Worm (Caenorhabditis elegans): ENCODE measurements around the gene ndub-11.

ndub-11 gene

DNA sequence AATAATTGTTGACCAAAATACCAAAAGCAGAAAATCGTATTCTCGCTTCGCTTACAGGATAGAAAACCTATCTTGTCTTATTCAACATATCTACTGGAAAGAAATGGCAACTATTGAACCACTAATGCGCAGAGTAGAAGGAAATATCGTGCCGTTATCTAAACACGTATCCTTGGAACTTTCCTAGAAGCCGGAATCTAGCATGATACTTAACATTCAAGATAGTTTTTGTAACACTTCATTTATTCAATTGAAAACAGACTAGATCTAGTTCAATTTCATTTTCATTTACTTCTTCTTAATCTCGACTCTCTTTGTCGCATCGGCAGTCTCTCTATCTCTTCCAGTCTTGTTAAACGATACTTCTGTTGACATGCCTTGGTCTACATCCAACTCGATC is 24.9 kb upstream of the ndub-11 start:
- TF ChIP-seq snpc-3.4 (tag; optimal IDR thresholded peaks at IDR 0.05) (no peak), Y56A3A.18 (GFP tag; IDR thresholded peaks at IDR 0.05) (no peak), F37B4.10 (GFP tag; IDR thresholded peaks at IDR 0.05) (no peak), ccch-3 (GFP tag; optimal IDR thresholded peaks at IDR 0.05) (no peak), akir-1 (GFP tag; optimal IDR thresholded peaks at IDR 0.05) (no peak), gei-17 (GFP tag; optimal IDR thresholded peaks at IDR 0.05) (no peak), bed-2 (GFP tag; IDR thresholded peaks at IDR 0.05) (no peak), nhr-90 (tag; optimal IDR thresholded peaks at IDR 0.05) (peak; percentile 20)

DNA sequence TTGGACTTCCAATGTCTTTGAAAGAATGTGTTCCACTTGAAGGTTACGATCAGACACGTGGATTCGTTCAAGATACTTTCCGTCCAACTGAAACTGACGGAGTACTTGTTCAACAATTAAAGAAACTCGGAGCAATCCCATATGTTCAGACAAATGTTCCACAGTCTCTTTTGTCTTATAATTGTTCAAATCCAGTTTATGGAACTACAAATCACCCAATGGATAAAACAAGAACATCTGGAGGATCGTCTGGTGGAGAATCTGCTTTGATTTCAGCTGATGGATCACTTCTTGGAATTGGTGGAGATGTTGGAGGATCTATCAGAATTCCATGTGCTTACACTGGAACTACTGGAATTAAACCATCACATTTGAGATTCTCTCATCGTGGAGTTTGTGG is 23.1 kb upstream of the ndub-11 start:
- TF ChIP-seq nfyb-1 (GFP tag; IDR thresholded peaks at IDR 0.05) (no peak), pha-4 (tag; optimal IDR thresholded peaks at IDR 0.05) (no peak), rec-8 (tag; optimal IDR thresholded peaks at IDR 0.05) (no peak), hmg-1.2 (GFP tag; IDR thresholded peaks at IDR 0.05) (0 out of 2 replicates have a peak, but pooled peaks have one; percentile 10)

DNA sequence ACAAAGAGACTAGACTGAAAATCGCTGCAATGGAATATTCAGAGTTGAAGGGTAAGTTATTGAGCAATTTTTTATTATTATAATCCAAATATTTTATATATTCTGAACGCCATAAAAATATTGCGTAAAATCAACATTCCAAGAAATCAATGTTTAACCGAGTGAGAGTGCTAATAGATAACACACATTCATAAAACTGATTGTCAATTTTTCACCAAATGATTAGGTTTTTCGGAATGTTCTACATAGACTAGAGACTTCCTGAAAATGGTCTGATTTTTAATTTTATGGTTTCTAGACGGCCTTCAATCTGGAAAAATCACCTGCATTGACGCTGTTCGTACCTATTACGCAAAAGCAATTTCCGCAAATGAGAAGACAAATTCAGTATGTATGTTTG is 22.7 kb upstream of the ndub-11 start:
- TF ChIP-seq tbx-9 (tag; optimal IDR thresholded peaks at IDR 0.05; ENCODE audit: borderline replicate concordance) = no peak
- TF ChIP-seq nfyb-1 (GFP tag; IDR thresholded peaks at IDR 0.05) = 0 out of 2 replicates have a peak, but pooled peaks have one; percentile 13
- peak; percentile 16 for TF ChIP-seq nhr-80 (tag; optimal IDR thresholded peaks at IDR 0.05)

DNA sequence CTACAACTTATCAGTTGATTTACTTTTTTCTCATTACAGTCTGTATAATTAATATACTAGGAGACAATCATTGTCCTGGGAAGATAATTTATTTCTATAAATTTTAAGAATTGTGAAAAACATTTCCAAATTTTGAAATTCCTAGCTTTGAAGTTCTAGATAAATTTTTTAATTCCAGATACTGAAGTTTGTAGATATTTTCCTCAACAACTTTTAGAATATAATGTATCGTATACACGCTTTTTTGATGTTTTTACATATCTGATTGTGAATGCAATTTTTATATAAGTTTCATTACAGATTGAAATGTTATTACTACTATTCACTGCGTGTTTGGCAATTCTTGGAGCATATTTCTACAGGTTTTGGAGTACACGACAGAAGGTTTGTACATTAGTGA is 22.1 kb upstream of the ndub-11 start, which contains the start of gene faah-2:
Gene faah-2, plus strand, starts transcription at position 301 of the 400 bp plus-strand sequence.
- TF ChIP-seq let-526 (GFP tag; IDR thresholded peaks at IDR 0.05) (no peak), ZK185.1 (tag; optimal IDR thresholded peaks at IDR 0.05; ENCODE audit: poor library complexity, severe bottlenecking) (no peak), F39B2.1 (GFP tag; IDR thresholded peaks at IDR 0.05) (no peak), somi-1 (GFP tag; optimal IDR thresholded peaks at IDR 0.05) (no peak), unc-130 (GFP tag; optimal IDR thresholded peaks at IDR 0.05) (no peak), efl-1 (GFP tag; optimal IDR thresholded peaks at IDR 0.05) (no peak), ztf-28 (GFP tag; IDR thresholded peaks at IDR 0.05) (no peak), cebp-2 (GFP tag; IDR thresholded peaks at IDR 0.05) (no peak), repo-1 (tag; optimal IDR thresholded peaks at IDR 0.05) (no peak), lin-40 (tag; optimal IDR thresholded peaks at IDR 0.05) (no peak), xnd-1 (tag; optimal IDR thresholded peaks at IDR 0.05) (no peak), hmg-1.2 (GFP tag; IDR thresholded peaks at IDR 0.05) (no peak), egl-18 (GFP tag; IDR thresholded peaks at IDR 0.05) (no peak), D2030.7 (GFP tag; IDR thresholded peaks at IDR 0.05) (no peak), ccch-3 (GFP tag; optimal IDR thresholded peaks at IDR 0.05) (no peak)

DNA sequence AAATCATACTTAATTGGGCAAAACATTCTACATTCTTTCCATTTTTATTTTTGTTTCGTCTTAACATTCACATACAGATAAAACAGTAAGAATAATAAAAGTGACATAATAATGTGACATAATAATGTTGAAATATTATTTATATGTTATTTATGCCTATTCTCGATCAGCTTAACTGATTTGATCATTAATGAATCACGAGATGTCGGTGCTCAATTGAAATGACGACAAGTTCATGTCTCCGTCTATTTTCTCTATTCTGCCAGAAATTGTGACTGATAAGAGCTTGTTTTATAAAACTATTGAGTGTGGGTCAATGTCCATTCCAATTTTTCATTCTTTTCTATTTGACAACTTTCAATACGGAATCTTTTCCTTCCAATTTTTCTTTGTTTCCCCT is 21.7 kb upstream of the ndub-11 start:
- no peak for TF ChIP-seq K11D2.4 (GFP tag; IDR thresholded peaks at IDR 0.05)
- no peak for TF ChIP-seq Y53G8AR.9 (GFP tag; conservative IDR thresholded peaks at IDR 0.05)
- no peak for TF ChIP-seq Y79H2A.3 (GFP tag; conservative IDR thresholded peaks at IDR 0.05)
- no peak for TF ChIP-seq bed-1 (GFP tag; IDR thresholded peaks at IDR 0.05)
- TF ChIP-seq athp-1 (tag; optimal IDR thresholded peaks at IDR 0.05) = no peak
- TF ChIP-seq sdz-38 (tag; optimal IDR thresholded peaks at IDR 0.05) = no peak
- TF ChIP-seq hmg-20 (GFP tag; IDR thresholded peaks at IDR 0.05) = no peak
- TF ChIP-seq nhr-80 (tag; optimal IDR thresholded peaks at IDR 0.05) = peak; percentile 78
- TF ChIP-seq ztf-22 (GFP tag; optimal IDR thresholded peaks at IDR 0.05) = peak; percentile 32
- no peak for TF ChIP-seq sea-2 (GFP tag; IDR thresholded peaks at IDR 0.05)
- TF ChIP-seq ceh-40 (GFP tag; IDR thresholded peaks at IDR 0.05) = no peak
- no peak for TF ChIP-seq ceh-58 (GFP tag; IDR thresholded peaks at IDR 0.05)
- peak; percentile 84 for TF ChIP-seq unc-62 (GFP tag; optimal IDR thresholded peaks at IDR 0.05)
- no peak for TF ChIP-seq mcd-1 (GFP tag; IDR thresholded peaks at IDR 0.05)
- TF ChIP-seq nhr-120 (GFP tag; IDR thresholded peaks at IDR 0.05) = no peak
- peak; percentile 3 for TF ChIP-seq atf-7 (tag; optimal IDR thresholded peaks at IDR 0.05)
- no peak for TF ChIP-seq ztf-6 (GFP tag; IDR thresholded peaks at IDR 0.05)
- no peak for TF ChIP-seq cebp-1 (GFP tag; IDR thresholded peaks at IDR 0.05)
- peak; percentile 65 for TF ChIP-seq cebp-1 (tag; optimal IDR thresholded peaks at IDR 0.05)
